Fruit fly (Drosophila melanogaster) Kc167 (cell line): ENCODE measurements around the gene mbf1.

Experiments
- Myc ChIP-seq: fragments of >200 bp; optimal IDR thresholded peaks from 2 replicates; lab custom pipeline; 2017; ENCODE audit warnings: missing external identifiers
- Sin3A ChIP-seq: fragments of >200 bp; optimal IDR thresholded peaks from 2 replicates; lab custom pipeline; 2018; ENCODE audit warnings: missing external identifiers
- h ChIP-seq: fragments of >200 bp; optimal IDR thresholded peaks from 3 replicates; lab custom pipeline; 2018; ENCODE audit warnings: missing external identifiers
- insv ChIP-seq: fragments of >200 bp; optimal IDR thresholded peaks from 3 replicates; lab custom pipeline; 2018; ENCODE audit warnings: missing external identifiers
- psq ChIP-seq: fragments of >200 bp; optimal IDR thresholded peaks from 2 replicates; lab custom pipeline; 2017; ENCODE audit warnings: missing external identifiers
- ttk ChIP-seq: sonication (Bioruptor generic); optimal IDR thresholded peaks from 2 replicates; lab custom pipeline; 2017; ENCODE audit warnings: missing external identifiers

The mbf1 gene

DNA sequence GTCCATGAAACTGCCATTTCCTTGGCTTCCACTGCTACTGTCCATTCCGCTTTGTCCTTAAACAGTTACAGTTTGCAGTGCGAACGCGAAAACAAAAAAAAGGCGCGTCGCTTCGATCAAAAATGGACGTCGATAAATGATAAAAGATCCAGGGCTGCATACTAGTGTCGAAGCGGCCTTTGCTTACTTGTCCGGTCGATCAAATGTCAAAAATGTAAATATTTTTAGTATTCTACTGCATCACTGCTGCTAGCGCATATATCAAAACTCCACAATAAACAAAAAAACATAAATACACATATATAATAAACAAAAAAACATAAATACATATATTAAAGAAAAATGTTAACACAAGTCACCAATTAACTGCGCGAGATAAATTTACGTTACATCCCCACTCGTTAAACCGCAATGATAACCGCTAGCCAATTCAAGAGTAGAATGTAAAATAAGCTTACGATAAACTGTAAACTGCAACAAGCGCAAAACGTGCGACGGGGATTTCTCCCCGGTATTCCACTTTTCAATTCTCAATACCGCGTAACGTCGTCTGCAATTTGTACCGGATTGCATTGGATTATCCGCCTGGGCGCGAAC is 20.8 kb downstream of the mbf1 start, which contains the start of the genes spd-2 and Apl:
Gene spd-2, minus strand, starts transcription at position 93 of the 597 bp plus-strand sequence.
Gene Apl, plus strand, starts transcription at position 260 of the 597 bp plus-strand sequence.
- no peak for TF ChIP-seq psq
- TF ChIP-seq Sin3A, result no peak
- no peak for TF ChIP-seq Myc (lab: Kevin White, UChicago)
- no peak for TF ChIP-seq h (lab: Kevin White, UChicago)
- no peak for TF ChIP-seq insv (lab: Kevin White, UChicago)
- TF ChIP-seq ttk (lab: Kevin White, UChicago), result no peak

DNA sequence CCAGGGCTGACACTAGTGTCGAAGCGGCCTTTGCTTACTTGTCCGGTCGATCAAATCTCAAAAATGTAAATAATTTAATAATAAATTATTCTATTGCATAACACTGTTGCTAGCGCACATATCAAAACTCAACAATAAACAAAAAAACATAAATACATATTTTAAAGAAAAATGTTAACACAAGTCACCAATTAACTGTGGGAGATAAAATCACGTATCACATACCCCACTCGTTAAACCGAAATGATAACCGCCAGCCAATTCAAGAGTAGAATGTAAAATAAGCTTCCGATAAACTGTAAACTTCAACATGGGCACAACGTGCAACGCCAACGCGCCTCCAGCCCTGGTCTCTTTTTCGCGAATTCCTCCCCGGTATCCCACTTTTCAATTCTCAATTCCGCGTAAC is 28.5 kb downstream of the mbf1 start, which contains the start of gene Arts:
Gene Arts, plus strand, starts transcription at position 116 of the 409 bp plus-strand sequence.
- TF ChIP-seq h (lab: Kevin White, UChicago) (no peak), ttk (lab: Kevin White, UChicago) (no peak), psq (no peak), insv (lab: Kevin White, UChicago) (no peak), Myc (lab: Kevin White, UChicago) (no peak), Sin3A (no peak)

DNA sequence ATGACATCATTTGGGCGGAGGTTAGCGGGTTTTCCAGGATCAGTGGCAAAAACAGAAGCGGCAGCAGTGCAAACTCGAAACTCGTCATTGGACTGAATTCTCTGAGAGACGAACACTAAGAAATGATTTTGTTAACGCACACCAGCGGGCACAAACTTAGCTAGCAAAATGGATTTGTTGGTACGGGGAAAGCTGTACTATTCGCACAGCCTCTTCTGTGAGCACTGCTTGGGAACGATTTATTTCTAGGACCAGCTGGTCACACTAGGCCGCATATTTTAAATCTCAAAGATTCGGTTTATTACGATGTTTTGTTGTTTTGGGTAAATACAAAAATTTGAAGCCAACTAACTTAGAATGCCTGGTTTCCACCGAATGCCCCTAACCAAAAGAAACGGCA is 34.9 kb downstream of the mbf1 start, which contains the start of gene CG4098:
Gene CG4098, minus strand, starts transcription at position 228 of the 400 bp plus-strand sequence.
- TF ChIP-seq h (lab: Kevin White, UChicago) (no peak), ttk (lab: Kevin White, UChicago) (no peak), Myc (lab: Kevin White, UChicago) (no peak), insv (lab: Kevin White, UChicago) (no peak), Sin3A (no peak), psq (no peak)

DNA sequence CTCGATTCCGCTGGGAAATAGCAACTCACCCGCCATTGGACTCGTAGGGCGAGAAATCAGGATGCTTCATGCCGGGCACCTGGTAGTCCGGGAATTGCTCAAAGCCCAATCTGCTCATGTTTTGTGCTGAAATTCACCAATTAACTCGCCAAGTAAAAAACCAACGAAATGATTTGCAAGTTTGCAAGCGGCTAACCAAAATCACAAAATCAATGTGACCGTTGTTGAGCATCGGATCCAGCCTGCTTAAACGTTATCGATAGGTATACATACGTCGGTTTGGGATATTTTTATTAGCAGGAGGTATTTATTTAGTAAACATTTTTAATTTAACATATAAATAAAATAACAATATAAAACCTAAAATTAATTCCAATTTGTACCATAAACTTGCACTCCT is 36.0 kb downstream of the mbf1 start, which contains the start of gene Prosbeta6:
Gene Prosbeta6, minus strand, starts transcription at position 218 of the 400 bp plus-strand sequence.
- no peak for TF ChIP-seq ttk (lab: Kevin White, UChicago)
- no peak for TF ChIP-seq Sin3A
- TF ChIP-seq Myc (lab: Kevin White, UChicago), result no peak
- no peak for TF ChIP-seq insv (lab: Kevin White, UChicago)
- TF ChIP-seq h (lab: Kevin White, UChicago), result no peak
- TF ChIP-seq psq, result no peak

DNA sequence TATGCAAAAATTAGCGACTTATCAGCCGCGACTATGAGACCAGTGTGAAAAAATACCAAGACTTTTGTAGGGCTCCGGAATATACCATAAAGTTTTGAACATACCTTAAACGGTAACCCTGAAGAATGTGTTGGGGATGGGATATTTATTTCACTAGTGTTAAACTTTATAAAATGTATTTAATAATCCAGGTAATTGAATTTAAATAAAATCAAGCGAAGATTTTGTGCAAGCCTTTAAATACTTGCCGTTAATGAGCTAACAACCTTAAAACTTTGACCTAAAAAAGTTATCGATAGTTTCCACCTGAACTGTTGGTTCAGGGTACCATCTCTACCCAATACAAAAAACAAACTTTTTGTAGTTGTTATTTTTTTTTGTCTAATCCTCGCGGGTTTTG is 37.9 kb downstream of the mbf1 start, which contains the start of gene CG4101:
Gene CG4101, plus strand, starts transcription at position 335 of the 400 bp plus-strand sequence.
- TF ChIP-seq insv (lab: Kevin White, UChicago) (no peak), Sin3A (no peak), Myc (lab: Kevin White, UChicago) (no peak), h (lab: Kevin White, UChicago) (no peak), psq (no peak), ttk (lab: Kevin White, UChicago) (no peak)

DNA sequence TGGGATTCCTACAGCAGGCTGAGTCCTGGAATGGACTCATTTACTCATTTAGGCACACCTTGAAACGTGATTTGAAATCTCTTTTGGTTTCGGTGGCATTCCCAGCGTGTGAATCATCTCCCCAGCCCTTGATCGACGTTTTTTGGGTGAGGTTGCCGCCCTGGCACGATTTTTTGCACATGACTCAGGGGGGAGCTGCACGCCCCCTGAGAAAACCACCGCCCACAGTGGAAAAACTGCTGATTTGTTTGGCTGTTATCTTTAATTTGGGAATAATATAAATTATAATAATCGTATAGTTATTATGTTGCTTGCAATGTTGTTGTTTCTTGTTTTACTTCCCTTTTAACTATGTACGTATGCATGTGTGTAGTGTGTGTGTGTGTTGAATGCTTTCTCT is 38.7 kb downstream of the mbf1 start:
- TF ChIP-seq insv (lab: Kevin White, UChicago) (no peak), ttk (lab: Kevin White, UChicago) (no peak), h (lab: Kevin White, UChicago) (no peak), Sin3A (no peak), psq (no peak), Myc (lab: Kevin White, UChicago) (no peak)

DNA sequence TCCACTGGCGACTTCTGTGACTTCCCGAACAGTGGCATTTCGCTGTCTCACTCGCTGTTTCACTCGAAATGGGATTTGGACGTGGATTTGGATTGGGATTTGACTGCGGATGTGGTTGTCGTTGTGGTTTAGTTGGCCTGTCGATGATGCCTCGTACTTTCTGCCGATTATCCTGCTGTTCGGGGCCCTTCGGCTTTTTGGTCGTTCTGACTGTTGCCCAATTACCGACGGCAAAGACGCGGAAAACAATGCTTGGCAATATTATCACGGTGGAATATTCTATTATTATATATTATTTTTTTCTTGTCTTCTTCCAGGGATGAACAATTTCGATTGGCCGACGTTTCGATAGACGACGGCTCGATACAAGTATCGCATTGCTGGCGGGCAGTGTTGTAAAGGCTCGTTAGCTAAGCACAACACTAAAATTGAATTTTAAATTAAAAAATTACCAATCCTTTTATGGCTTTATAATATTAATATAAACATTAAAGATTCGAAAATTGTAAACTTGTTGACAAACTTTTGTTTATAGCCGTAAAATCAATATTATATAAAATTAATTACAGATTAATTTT is 41.0 kb downstream of the mbf1 start, which contains the start of gene Mo25:
Gene Mo25, minus strand, starts transcription at position 341 of the 578 bp plus-strand sequence.
- TF ChIP-seq h (lab: Kevin White, UChicago) (no peak), Sin3A (no peak), ttk (lab: Kevin White, UChicago) (no peak), psq (no peak), insv (lab: Kevin White, UChicago) (no peak), Myc (lab: Kevin White, UChicago) (no peak)

DNA sequence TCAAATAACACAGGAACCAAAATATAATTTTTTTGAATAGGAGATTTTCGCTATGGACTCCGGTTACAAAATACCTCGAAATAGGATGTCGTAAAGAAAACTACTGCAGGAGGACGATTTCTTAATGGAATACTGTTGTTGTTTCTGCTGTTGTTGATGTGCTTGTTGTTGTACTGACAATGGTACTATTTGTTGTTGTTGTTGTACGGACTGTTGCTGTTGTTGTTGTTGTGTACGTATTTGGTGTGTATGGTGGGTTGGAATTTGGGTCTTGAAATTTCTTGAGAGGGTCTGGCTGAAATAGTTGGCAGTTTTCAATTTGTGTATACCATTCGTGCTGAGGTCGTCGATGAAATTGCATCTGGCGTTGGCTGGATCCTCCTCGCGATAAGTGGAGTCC is 52.0 kb downstream of the mbf1 start:
- TF ChIP-seq Sin3A, result no peak
- no peak for TF ChIP-seq psq
- TF ChIP-seq insv (lab: Kevin White, UChicago), result no peak
- no peak for TF ChIP-seq ttk (lab: Kevin White, UChicago)
- no peak for TF ChIP-seq h (lab: Kevin White, UChicago)
- no peak for TF ChIP-seq Myc (lab: Kevin White, UChicago)
